Fruit fly (Drosophila melanogaster) Kc167 (cell line): ENCODE results near the gene CG6621.

Experiments
- Myc ChIP-seq: fragments of >200 bp; optimal IDR thresholded peaks from 2 replicates; lab custom pipeline; 2017; ENCODE audit warnings: missing external identifiers
- Sin3A ChIP-seq: fragments of >200 bp; optimal IDR thresholded peaks from 2 replicates; lab custom pipeline; 2018; ENCODE audit warnings: missing external identifiers
- h ChIP-seq: fragments of >200 bp; optimal IDR thresholded peaks from 3 replicates; lab custom pipeline; 2018; ENCODE audit warnings: missing external identifiers
- psq ChIP-seq: fragments of >200 bp; optimal IDR thresholded peaks from 2 replicates; lab custom pipeline; 2017; ENCODE audit warnings: missing external identifiers
- ttk ChIP-seq: sonication (Bioruptor generic); optimal IDR thresholded peaks from 2 replicates; lab custom pipeline; 2017; ENCODE audit warnings: missing external identifiers

- TF ChIP-seq Sin3A (lab: Kevin White, UChicago) (no peak), Myc (lab: Kevin White, UChicago) (no peak), h (lab: Kevin White, UChicago) (no peak), psq (no peak), ttk (no peak)
These were observed 7.8 kb downstream of the CG6621 start, which contains the start of gene Leash for dm6 chr3R:10885422-10886081.
